Worm (Caenorhabditis elegans): ENCODE results near the gene nhr-126.

The nhr-126 gene

DNA sequence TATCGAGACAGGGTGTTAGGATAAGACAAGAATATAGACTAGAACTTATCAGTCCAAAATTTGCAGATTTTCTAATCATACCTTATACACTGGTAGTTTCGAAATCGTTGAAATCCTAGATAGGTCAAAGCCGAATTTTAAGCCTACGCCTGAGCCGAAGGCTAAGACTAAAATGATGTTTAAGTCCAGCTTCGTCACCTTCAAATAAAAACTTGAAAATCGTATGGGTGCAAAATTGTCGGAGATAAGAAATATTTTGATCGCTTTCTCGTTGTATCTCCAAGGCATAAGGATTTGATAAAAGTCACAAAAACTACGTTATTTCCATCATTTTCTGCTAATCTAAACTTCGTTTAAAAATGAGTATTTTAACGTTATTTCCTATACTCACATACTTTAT lies 31.8 kb downstream of the nhr-126 start, which contains the start of gene F41B5.12:
Gene F41B5.12, plus strand, starts transcription at position 301 of the 400 bp plus-strand sequence.
- TF ChIP-seq mml-1 (tag; optimal IDR thresholded peaks at IDR 0.05) (no peak), nhr-25 (tag; optimal IDR thresholded peaks at IDR 0.05) (no peak), lin-39 (tag; optimal IDR thresholded peaks at IDR 0.05) (no peak), nhr-23 (tag; optimal IDR thresholded peaks at IDR 0.05) (no peak), daf-12 (tag; optimal IDR thresholded peaks at IDR 0.05) (no peak), lin-15B (tag; optimal IDR thresholded peaks at IDR 0.05) (no peak), unc-62 (GFP tag; optimal IDR thresholded peaks at IDR 0.05) (no peak), ZK546.5 (tag; optimal IDR thresholded peaks at IDR 0.05) (no peak), elt-3 (tag; optimal IDR thresholded peaks at IDR 0.05) (no peak), pqm-1 (tag; optimal IDR thresholded peaks at IDR 0.05) (no peak), zag-1 (tag; optimal IDR thresholded peaks at IDR 0.05) (no peak), nhr-12 (tag; optimal IDR thresholded peaks at IDR 0.05) (no peak), ama-1 (optimal IDR thresholded peaks at IDR 0.05) (no peak), eor-1 (tag; optimal IDR thresholded peaks at IDR 0.05) (no peak), ztf-4 (tag; optimal IDR thresholded peaks at IDR 0.05) (no peak), unc-39 (tag; optimal IDR thresholded peaks at IDR 0.05) (no peak), ceh-16 (tag; optimal IDR thresholded peaks at IDR 0.05) (no peak)

DNA sequence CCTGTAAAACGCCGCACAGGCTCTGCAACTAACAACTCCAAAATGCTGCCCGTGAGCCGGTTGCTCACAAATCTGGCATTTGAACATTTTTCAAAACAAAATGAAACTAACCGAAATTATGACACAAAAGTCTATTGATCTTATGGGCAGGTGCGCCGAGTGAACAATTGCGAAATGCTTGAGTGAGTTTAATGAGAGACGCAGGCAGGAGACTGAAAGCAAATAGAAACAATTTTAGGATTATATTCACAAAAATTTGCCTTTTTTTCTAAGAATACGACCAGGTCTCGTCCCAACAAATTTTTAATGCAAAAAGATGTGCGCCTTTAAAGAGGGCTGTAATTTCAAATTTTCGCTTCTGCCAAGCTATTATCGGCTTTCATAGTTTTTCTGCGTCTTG lies 35.6 kb downstream of the nhr-126 start, which contains the start of gene nhr-183:
Gene nhr-183, minus strand, starts transcription at position 180 of the 400 bp plus-strand sequence.
- TF ChIP-seq zag-1 (tag; optimal IDR thresholded peaks at IDR 0.05) (no peak), pha-4 (tag; optimal IDR thresholded peaks at IDR 0.05) (peak; percentile 46)

DNA sequence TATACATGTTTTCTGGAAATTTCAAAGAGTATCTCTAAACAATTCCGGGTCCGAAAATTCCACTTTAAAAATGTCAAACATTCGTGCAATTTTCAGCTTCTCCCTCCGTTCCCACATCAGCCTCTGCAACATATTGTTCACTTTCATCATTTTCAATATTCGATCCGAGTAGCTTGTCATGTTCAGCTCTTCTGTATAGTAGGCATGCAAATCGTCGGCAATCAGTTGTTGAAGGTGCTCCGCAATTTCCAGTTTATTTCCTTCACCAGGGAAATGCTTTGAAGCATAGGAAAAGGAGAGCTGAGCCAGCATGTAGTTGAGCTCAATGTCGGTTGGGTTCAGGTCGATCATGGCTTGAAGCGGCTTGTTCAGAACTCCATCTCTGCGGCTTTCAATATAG lies 36.0 kb downstream of the nhr-126 start:
- TF ChIP-seq tbx-2 (tag; optimal IDR thresholded peaks at IDR 0.05) (no peak), fkh-2 (tag; optimal IDR thresholded peaks at IDR 0.05) (no peak), R02D3.7 (tag; optimal IDR thresholded peaks at IDR 0.05) (no peak), egl-27 (tag; optimal IDR thresholded peaks at IDR 0.05) (no peak), ceh-9 (tag; optimal IDR thresholded peaks at IDR 0.05) (no peak), unc-62 (GFP tag; optimal IDR thresholded peaks at IDR 0.05) (no peak), ceh-28 (tag; optimal IDR thresholded peaks at IDR 0.05) (no peak), lsy-12 (tag; optimal IDR thresholded peaks at IDR 0.05) (no peak), eor-1 (tag; optimal IDR thresholded peaks at IDR 0.05) (no peak), ZK546.5 (tag; optimal IDR thresholded peaks at IDR 0.05) (no peak), nhr-23 (tag; optimal IDR thresholded peaks at IDR 0.05) (no peak), ztf-4 (tag; optimal IDR thresholded peaks at IDR 0.05) (no peak), aly-2 (tag; optimal IDR thresholded peaks at IDR 0.05) (no peak), zag-1 (tag; optimal IDR thresholded peaks at IDR 0.05) (no peak), nfya-1 (tag; optimal IDR thresholded peaks at IDR 0.05; ENCODE audit: insufficient read depth) (no peak), elt-1 (tag; optimal IDR thresholded peaks at IDR 0.05) (no peak)

DNA sequence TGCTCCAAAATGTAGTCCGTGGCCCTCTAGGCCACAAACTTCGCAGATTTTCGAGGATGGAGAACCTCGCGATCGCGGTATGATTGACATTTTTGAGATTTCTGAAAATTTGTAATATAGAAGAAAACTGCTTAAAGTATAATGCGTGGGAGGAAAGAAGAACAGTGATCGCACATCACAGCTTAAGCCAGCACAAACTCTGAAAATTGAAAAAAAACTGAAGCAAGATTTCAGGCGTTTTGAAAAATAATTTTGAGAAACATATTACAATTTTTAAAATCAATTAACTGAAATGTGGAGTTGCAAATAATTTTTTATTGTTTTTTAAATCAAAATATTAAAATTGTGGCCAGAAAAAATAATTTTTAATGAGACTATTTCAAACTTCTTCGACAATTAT lies 38.1 kb downstream of the nhr-126 start, which contains the start of gene nhr-275:
Gene nhr-275, minus strand, starts transcription at position 101 of the 400 bp plus-strand sequence.
- TF ChIP-seq pqm-1 (tag; optimal IDR thresholded peaks at IDR 0.05) (no peak), unc-39 (tag; optimal IDR thresholded peaks at IDR 0.05) (no peak), elt-1 (tag; optimal IDR thresholded peaks at IDR 0.05) (no peak), ZK546.5 (tag; optimal IDR thresholded peaks at IDR 0.05) (no peak), lsy-12 (tag; optimal IDR thresholded peaks at IDR 0.05) (no peak), elt-3 (tag; optimal IDR thresholded peaks at IDR 0.05) (no peak), skn-1 (tag; optimal IDR thresholded peaks at IDR 0.05) (no peak), ztf-4 (tag; optimal IDR thresholded peaks at IDR 0.05) (no peak), nhr-77 (tag; optimal IDR thresholded peaks at IDR 0.05) (no peak), nhr-25 (tag; optimal IDR thresholded peaks at IDR 0.05) (no peak), ceh-28 (tag; optimal IDR thresholded peaks at IDR 0.05) (no peak), nhr-28 (tag; optimal IDR thresholded peaks at IDR 0.05) (no peak), daf-12 (tag; optimal IDR thresholded peaks at IDR 0.05) (no peak), nhr-67 (tag; optimal IDR thresholded peaks at IDR 0.05) (no peak), ama-1 (optimal IDR thresholded peaks at IDR 0.05) (no peak), aly-2 (tag; optimal IDR thresholded peaks at IDR 0.05) (no peak), egl-5 (tag; optimal IDR thresholded peaks at IDR 0.05) (no peak)

DNA sequence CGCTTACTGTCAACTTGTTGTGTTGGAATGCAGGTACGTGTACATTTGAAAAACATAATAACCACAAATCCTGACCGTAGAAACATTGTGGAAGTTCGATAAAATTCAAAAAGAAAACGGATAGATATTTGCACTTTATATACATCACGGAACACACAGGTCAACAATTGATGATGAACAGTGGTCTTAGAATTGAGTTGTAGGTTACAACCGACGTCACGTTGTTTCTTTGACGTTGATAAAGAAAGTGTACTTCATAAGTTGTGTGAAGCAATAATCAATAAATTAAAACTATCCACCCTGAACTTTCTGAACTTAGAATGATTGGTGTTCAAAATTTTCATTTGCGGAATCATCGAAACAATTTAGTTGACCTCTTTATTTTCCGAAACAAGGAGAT lies 42.9 kb downstream of the nhr-126 start, which contains the start of gene Y5H2A.1:
Gene Y5H2A.1, minus strand, starts transcription at position 101 of the 400 bp plus-strand sequence.
- no peak for TF ChIP-seq nhr-12 (tag; optimal IDR thresholded peaks at IDR 0.05)
- TF ChIP-seq ztf-11 (tag; optimal IDR thresholded peaks at IDR 0.05) = no peak
- TF ChIP-seq elt-3 (tag; optimal IDR thresholded peaks at IDR 0.05) = no peak
- TF ChIP-seq hmg-11 (tag; optimal IDR thresholded peaks at IDR 0.05) = no peak
- no peak for TF ChIP-seq mml-1 (tag; optimal IDR thresholded peaks at IDR 0.05)
- no peak for TF ChIP-seq fos-1 (tag; optimal IDR thresholded peaks at IDR 0.05)
- TF ChIP-seq ceh-82 (tag; optimal IDR thresholded peaks at IDR 0.05) = no peak
- no peak for TF ChIP-seq fkh-10 (GFP tag; optimal IDR thresholded peaks at IDR 0.05)
- no peak for TF ChIP-seq mdl-1 (tag; optimal IDR thresholded peaks at IDR 0.05)
- no peak for TF ChIP-seq ceh-9 (tag; optimal IDR thresholded peaks at IDR 0.05)
- TF ChIP-seq ZK546.5 (tag; optimal IDR thresholded peaks at IDR 0.05) = no peak
